Fruit fly (Drosophila melanogaster) whole organism, adult: Measurements from ENCODE around the gene CG5758.

Experiments
- CG11617 ChIP-seq: fragments of 200-800 bp; sonication (Bioruptor generic); optimal IDR thresholded peaks from 2 replicates; lab custom pipeline; 2017; ENCODE audit warnings: mild to moderate bottlenecking, missing biosample characterization, missing genetic modification reagents, missing genetic modification characterization
- CG12768 ChIP-seq: fragments of 200-800 bp; sonication (Bioruptor generic); optimal IDR thresholded peaks from 2 replicates; lab custom pipeline; 2017; ENCODE audit warnings: missing biosample characterization, missing genetic modification characterization, mild to moderate bottlenecking, moderate library complexity, missing genetic modification reagents
- CG14711 ChIP-seq: fragments of 200-800 bp; sonication (Bioruptor generic); optimal IDR thresholded peaks from 2 replicates; lab custom pipeline; 2018; ENCODE audit warnings: missing biosample characterization, mild to moderate bottlenecking, missing genetic modification characterization, moderate library complexity
- CG1620 ChIP-seq: fragments of 200-800 bp; sonication (Bioruptor generic); optimal IDR thresholded peaks from 2 replicates; lab custom pipeline; 2016; ENCODE audit warnings: missing biosample characterization, missing genetic modification characterization
- CG33017 ChIP-seq: fragments of 200-800 bp; sonication (Bioruptor generic); optimal IDR thresholded peaks from 2 replicates; lab custom pipeline; 2018; ENCODE audit warnings: missing biosample characterization, mild to moderate bottlenecking, missing genetic modification characterization, moderate library complexity
- CG5204 ChIP-seq: fragments of 200-800 bp; sonication (Bioruptor generic); optimal IDR thresholded peaks from 2 replicates; lab custom pipeline; 2016; ENCODE audit warnings: missing biosample characterization, missing genetic modification characterization
- CG7045 ChIP-seq: fragments of 200-800 bp; sonication (Bioruptor generic); optimal IDR thresholded peaks from 2 replicates; lab custom pipeline; 2017; ENCODE audit warnings: missing biosample characterization, mild to moderate bottlenecking, missing genetic modification characterization
- CG7101 ChIP-seq: fragments of 200-800 bp; sonication (Bioruptor generic); optimal IDR thresholded peaks from 2 replicates; lab custom pipeline; 2018; ENCODE audit warnings: missing biosample characterization, mild to moderate bottlenecking, missing genetic modification characterization, moderate library complexity
- Clk ChIP-seq: fragments of 200-800 bp; sonication (Bioruptor generic); optimal IDR thresholded peaks from 2 replicates; lab custom pipeline; 2017; ENCODE audit warnings: missing biosample characterization, missing genetic modification characterization
- Crg-1 ChIP-seq: fragments of 200-800 bp; sonication (Bioruptor generic); optimal IDR thresholded peaks from 2 replicates; lab custom pipeline; 2016; ENCODE audit warnings: missing biosample characterization, missing genetic modification characterization
- Hr96 ChIP-seq: fragments of 200-800 bp; sonication (Bioruptor generic); optimal IDR thresholded peaks from 2 replicates; lab custom pipeline; 2016; ENCODE audit warnings: missing biosample characterization, missing genetic modification characterization
- Mnt ChIP-seq: fragments of 200-800 bp; sonication (Bioruptor generic); optimal IDR thresholded peaks from 2 replicates; lab custom pipeline; 2016; ENCODE audit warnings: missing biosample characterization, mild to moderate bottlenecking, missing genetic modification characterization
- bab1 ChIP-seq: fragments of 200-800 bp; sonication (Bioruptor generic); optimal IDR thresholded peaks from 3 replicates; lab custom pipeline; 2019; ENCODE audit warnings: missing biosample characterization, mild to moderate bottlenecking, missing genetic modification characterization, moderate library complexity
- cic ChIP-seq: fragments of 200-800 bp; sonication (Bioruptor generic); optimal IDR thresholded peaks from 2 replicates; lab custom pipeline; 2017; ENCODE audit warnings: missing biosample characterization, mild to moderate bottlenecking, missing genetic modification characterization, moderate library complexity
- cnc ChIP-seq, 2 experiments: fragments of >200 bp; optimal IDR thresholded peaks; 2 replicates each; lab custom pipeline; 2017
- kay ChIP-seq: fragments of 200-800 bp; sonication (Bioruptor generic); peaks from one replicate; lab custom pipeline; 2016; ENCODE audit warnings: missing biosample characterization, missing genetic modification characterization, borderline replicate concordance
- ovo ChIP-seq: fragments of 200-800 bp; sonication (Bioruptor generic); optimal IDR thresholded peaks from 2 replicates; lab custom pipeline; 2016; ENCODE audit warnings: missing biosample characterization, missing genetic modification characterization
- pad ChIP-seq: fragments of 200-800 bp; sonication (Bioruptor generic); optimal IDR thresholded peaks from 3 replicates; lab custom pipeline; 2017; ENCODE audit warnings: missing biosample characterization, missing genetic modification characterization, mild to moderate bottlenecking, moderate library complexity, missing genetic modification reagents
- tj ChIP-seq: fragments of 200-800 bp; sonication (Bioruptor generic); optimal IDR thresholded peaks from 3 replicates; lab custom pipeline; 2017; ENCODE audit warnings: missing biosample characterization, mild to moderate bottlenecking, missing genetic modification characterization, moderate library complexity
- toe ChIP-seq: fragments of 200-800 bp; sonication (Bioruptor generic); optimal IDR thresholded peaks from 2 replicates; lab custom pipeline; 2016; ENCODE audit warnings: missing biosample characterization, missing genetic modification characterization

The CG5758 gene

dm6 chr2L:18151826-18152138 lies 32.0 kb downstream of the CG5758 start:
- TF ChIP-seq Clk (GFP tag; lab: Kevin White, UChicago): no peak
- TF ChIP-seq Hr96 (GFP tag; lab: Kevin White, UChicago): no peak
- peak; percentile 20 for TF ChIP-seq CG11617 (GFP tag; lab: Kevin White, UChicago)
- no peak for TF ChIP-seq cic (GFP tag; lab: Kevin White, UChicago)
- TF ChIP-seq kay (GFP tag; lab: Kevin White, UChicago): no peak
- no peak for TF ChIP-seq Mnt
- peak; percentile 31 for TF ChIP-seq CG1620 (GFP tag; lab: Kevin White, UChicago)
- no peak for TF ChIP-seq CG14711 (tag; lab: Kevin White, UChicago)
- TF ChIP-seq tj (GFP tag; lab: Kevin White, UChicago): no peak
- no peak for TF ChIP-seq CG5204 (GFP tag; lab: Kevin White, UChicago)
- peak; percentile 70 for TF ChIP-seq ovo
- TF ChIP-seq pad (GFP tag; lab: Kevin White, UChicago): no peak
- no peak for TF ChIP-seq CG33017 (tag; lab: Kevin White, UChicago)
- no peak for TF ChIP-seq bab1 (GFP tag; lab: Kevin White, UChicago)
- no peak for TF ChIP-seq cnc (optimal IDR thresholded peaks at IDR 0.05; lab: Kevin White, UChicago)
- peak; percentile 22 for TF ChIP-seq Crg-1 (GFP tag; lab: Kevin White, UChicago)
- peak; percentile 25 for TF ChIP-seq CG7101 (tag; lab: Kevin White, UChicago)
- TF ChIP-seq toe (GFP tag; lab: Kevin White, UChicago): no peak
- TF ChIP-seq CG7045 (GFP tag; lab: Kevin White, UChicago): no peak
- TF ChIP-seq CG12768 (GFP tag; lab: Kevin White, UChicago): no peak

dm6 chr2L:18152172-18152639 lies 32.4 kb downstream of the CG5758 start, which contains the start of gene Socs36E:
Gene Socs36E, minus strand, starts transcription at chr2L:18152417.
- no peak for TF ChIP-seq CG7045 (GFP tag; lab: Kevin White, UChicago)
- TF ChIP-seq Mnt: peak; percentile 57
- TF ChIP-seq CG1620 (GFP tag; lab: Kevin White, UChicago): peak; percentile 34
- peak; percentile 26 for TF ChIP-seq cic (GFP tag; lab: Kevin White, UChicago)
- TF ChIP-seq Hr96 (GFP tag; lab: Kevin White, UChicago): no peak
- TF ChIP-seq bab1 (GFP tag; lab: Kevin White, UChicago): peak; percentile 41
- TF ChIP-seq CG11617 (GFP tag; lab: Kevin White, UChicago): no peak
- peak; percentile 79 for TF ChIP-seq tj (GFP tag; lab: Kevin White, UChicago)
- no peak for TF ChIP-seq pad (GFP tag; lab: Kevin White, UChicago)
- TF ChIP-seq CG33017 (tag; lab: Kevin White, UChicago): peak; percentile 8

- TF ChIP-seq CG33017 (tag; lab: Kevin White, UChicago) (peak; percentile 77), pad (GFP tag; lab: Kevin White, UChicago) (peak; percentile 10), CG7101 (tag; lab: Kevin White, UChicago) (peak; percentile 74), Hr96 (GFP tag; lab: Kevin White, UChicago) (no peak), toe (GFP tag; lab: Kevin White, UChicago) (peak; percentile 25), cic (GFP tag; lab: Kevin White, UChicago) (peak; percentile 54), bab1 (GFP tag; lab: Kevin White, UChicago) (peak; percentile 78), CG7045 (GFP tag; lab: Kevin White, UChicago) (peak; percentile 76), kay (GFP tag; lab: Kevin White, UChicago) (no peak), CG14711 (tag; lab: Kevin White, UChicago) (peak; percentile 54), CG12768 (GFP tag; lab: Kevin White, UChicago) (peak; percentile 73), Crg-1 (GFP tag; lab: Kevin White, UChicago) (no peak), CG11617 (GFP tag; lab: Kevin White, UChicago) (peak; percentile 66)
Observed at dm6 chr2L:18153068-18153467, 33.3 kb downstream of the CG5758 start, which contains the start of gene CG17681. Gene CG17681, plus strand, starts transcription at chr2L:18153123.

dm6 chr2L:18154551-18154950 lies 34.8 kb downstream of the CG5758 start, which contains the start of gene CG15155:
Gene CG15155, plus strand, starts transcription at chr2L:18154851.
- TF ChIP-seq CG12768 (GFP tag; lab: Kevin White, UChicago): no peak
- no peak for TF ChIP-seq cic (GFP tag; lab: Kevin White, UChicago)
- no peak for TF ChIP-seq ovo
- TF ChIP-seq CG7045 (GFP tag; lab: Kevin White, UChicago): no peak
- no peak for TF ChIP-seq CG5204 (GFP tag; lab: Kevin White, UChicago)
- TF ChIP-seq Hr96 (GFP tag; lab: Kevin White, UChicago): no peak
- TF ChIP-seq CG7101 (tag; lab: Kevin White, UChicago): no peak

dm6 chr2L:18155877-18156276 lies 36.1 kb downstream of the CG5758 start, which contains the start of gene CG5783:
Gene CG5783, plus strand, starts transcription at chr2L:18156043.
- TF ChIP-seq CG7045 (GFP tag; lab: Kevin White, UChicago) (no peak), CG33017 (tag; lab: Kevin White, UChicago) (no peak), pad (GFP tag; lab: Kevin White, UChicago) (peak; percentile 89)

- TF ChIP-seq CG7101 (tag; lab: Kevin White, UChicago) (no peak), Hr96 (GFP tag; lab: Kevin White, UChicago) (no peak), Crg-1 (GFP tag; lab: Kevin White, UChicago) (no peak), Mnt (no peak), CG11617 (GFP tag; lab: Kevin White, UChicago) (no peak), kay (GFP tag; lab: Kevin White, UChicago) (no peak), pad (GFP tag; lab: Kevin White, UChicago) (no peak), CG7045 (GFP tag; lab: Kevin White, UChicago) (no peak), cnc (optimal IDR thresholded peaks at IDR 0.05; lab: Kevin White, UChicago) (no peak), ovo (no peak), CG33017 (tag; lab: Kevin White, UChicago) (no peak), CG12768 (GFP tag; lab: Kevin White, UChicago) (no peak), toe (GFP tag; lab: Kevin White, UChicago) (no peak), CG14711 (tag; lab: Kevin White, UChicago) (no peak), bab1 (GFP tag; lab: Kevin White, UChicago) (no peak), CG1620 (GFP tag; lab: Kevin White, UChicago) (no peak)
Observed at dm6 chr2L:18158622-18159043, 38.8 kb downstream of the CG5758 start.
